Fruit fly (Drosophila melanogaster): ENCODE measurements around the gene CG6428.

CG6428 gene

DNA sequence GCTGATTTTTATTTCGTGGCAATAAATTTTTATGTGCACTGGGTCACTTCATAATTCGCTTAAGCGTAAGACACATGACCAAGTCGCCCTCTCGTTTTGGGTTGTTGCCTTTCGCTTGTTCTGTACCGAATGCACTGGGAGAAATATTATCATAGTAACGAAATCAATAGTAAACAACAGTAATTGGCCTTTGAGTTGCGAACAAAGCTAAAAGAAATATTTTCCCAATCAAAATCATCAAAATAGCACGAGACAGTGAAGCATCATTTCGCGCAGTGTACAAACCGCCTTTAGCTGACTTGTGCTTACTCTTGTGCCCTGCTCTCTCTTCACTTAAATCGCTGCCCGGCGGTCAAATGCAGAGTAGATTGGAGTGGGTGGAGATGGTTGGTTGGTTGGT lies 42.4 kb upstream of the CG6428 start (continued):
- TF ChIP-seq Hmx (GFP tag; optimal IDR thresholded peaks at IDR 0.05) (no peak), CG11093 (GFP tag; IDR thresholded peaks at IDR 0.05) (0 out of 3 replicates have a peak, but pooled peaks have one; percentile 29), abd-A (tag; optimal IDR thresholded peaks at IDR 0.05) (no peak), unc-4 (GFP tag; IDR thresholded peaks at IDR 0.05; ENCODE audit: partially characterized antibody) (no peak), zf30C (GFP tag; optimal IDR thresholded peaks at IDR 0.05) (no peak), Mrtf (GFP tag; IDR thresholded peaks at IDR 0.05) (no peak), CG16815 (GFP tag; optimal IDR thresholded peaks at IDR 0.05) (peak; percentile 32), Hand (GFP tag; optimal IDR thresholded peaks at IDR 0.05) (peak; percentile 12), MTF-1 (GFP tag; optimal IDR thresholded peaks at IDR 0.05; ENCODE audit: borderline replicate concordance) (no peak), CG16863 (GFP tag; optimal IDR thresholded peaks at IDR 0.05) (peak; percentile 30), CG3838 (GFP tag; optimal IDR thresholded peaks at IDR 0.05) (no peak), CG31365 (tag; optimal IDR thresholded peaks at IDR 0.05) (no peak), zfh2 (GFP tag; optimal IDR thresholded peaks at IDR 0.05) (no peak), CG3847 (GFP tag; IDR thresholded peaks at IDR 0.05) (0 out of 2 replicates have a peak, but pooled peaks have one; percentile 15), Blimp-1 (GFP tag; optimal IDR thresholded peaks at IDR 0.05) (peak; percentile 46), CG3163 (GFP tag; optimal IDR thresholded peaks at IDR 0.05) (no peak), ab (GFP tag; optimal IDR thresholded peaks at IDR 0.05) (no peak), CG12104 (GFP tag; optimal IDR thresholded peaks at IDR 0.05) (no peak), CG4707 (GFP tag; optimal IDR thresholded peaks at IDR 0.05) (no peak), tup (GFP tag; optimal IDR thresholded peaks at IDR 0.05) (no peak), CG6813 (GFP tag; optimal IDR thresholded peaks at IDR 0.05) (peak; percentile 8), Gug (GFP tag; IDR thresholded peaks at IDR 0.05) (0 out of 4 replicates have a peak, but pooled peaks have one; percentile 26), CG2202 (tag; optimal IDR thresholded peaks at IDR 0.05) (peak; percentile 9), org-1 (GFP tag; optimal IDR thresholded peaks at IDR 0.05) (peak; percentile 28), crol (GFP tag; IDR thresholded peaks at IDR 0.05) (no peak), eyg (GFP tag; optimal IDR thresholded peaks at IDR 0.05) (peak; percentile 16), sens (GFP tag) (peak; percentile 87), mam (GFP tag; optimal IDR thresholded peaks at IDR 0.05) (peak; percentile 46), Chrac-16 (GFP tag; optimal IDR thresholded peaks at IDR 0.05) (peak; percentile 29), CG4282 (GFP tag; optimal IDR thresholded peaks at IDR 0.05) (no peak), CG17802 (tag; optimal IDR thresholded peaks at IDR 0.05) (peak; percentile 8), B-H1 (GFP tag; IDR thresholded peaks at IDR 0.05) (no peak; the same call in 2 of the 3 replicates), B-H2 (GFP tag; optimal IDR thresholded peaks at IDR 0.05) (no peak), Oli (tag; optimal IDR thresholded peaks at IDR 0.05) (peak; percentile 44), CG8924 (tag; optimal IDR thresholded peaks at IDR 0.05) (peak; percentile 41), Trl (optimal IDR thresholded peaks at IDR 0.05) (no peak), Trl (GFP tag; optimal IDR thresholded peaks at IDR 0.05) (peak; percentile 51), CG10959 (GFP tag; IDR thresholded peaks at IDR 0.05) (0 out of 2 replicates have a peak, but pooled peaks have one; percentile 45), Myb (GFP tag; optimal IDR thresholded peaks at IDR 0.05) (peak; percentile 3), crp (GFP tag; optimal IDR thresholded peaks at IDR 0.05) (no peak), CG9215 (GFP tag; IDR thresholded peaks at IDR 0.05) (no peak; the same call in 1 of the 2 replicates), Sox100B (GFP tag; optimal IDR thresholded peaks at IDR 0.05) (peak; percentile 3), stc (GFP tag; IDR thresholded peaks at IDR 0.05) (no peak), CG15479 (GFP tag; optimal IDR thresholded peaks at IDR 0.05) (no peak), hkb (optimal IDR thresholded peaks at IDR 0.05) (no peak), hkb (GFP tag; IDR thresholded peaks at IDR 0.05) (0 out of 2 replicates have a peak, but pooled peaks have one; percentile 36), CG1602 (GFP tag; optimal IDR thresholded peaks at IDR 0.05) (peak; percentile 24), Vsx1 (GFP tag; optimal IDR thresholded peaks at IDR 0.05) (no peak), tap (tag; optimal IDR thresholded peaks at IDR 0.05) (peak; percentile 42), CG9437 (GFP tag; optimal IDR thresholded peaks at IDR 0.05) (peak; percentile 1), D19A (tag; optimal IDR thresholded peaks at IDR 0.05) (peak; percentile 33), Hr39 (optimal IDR thresholded peaks at IDR 0.05) (no peak)
